Worm (Caenorhabditis elegans): ENCODE measurements around the gene unc-3.

unc-3 gene

DNA sequence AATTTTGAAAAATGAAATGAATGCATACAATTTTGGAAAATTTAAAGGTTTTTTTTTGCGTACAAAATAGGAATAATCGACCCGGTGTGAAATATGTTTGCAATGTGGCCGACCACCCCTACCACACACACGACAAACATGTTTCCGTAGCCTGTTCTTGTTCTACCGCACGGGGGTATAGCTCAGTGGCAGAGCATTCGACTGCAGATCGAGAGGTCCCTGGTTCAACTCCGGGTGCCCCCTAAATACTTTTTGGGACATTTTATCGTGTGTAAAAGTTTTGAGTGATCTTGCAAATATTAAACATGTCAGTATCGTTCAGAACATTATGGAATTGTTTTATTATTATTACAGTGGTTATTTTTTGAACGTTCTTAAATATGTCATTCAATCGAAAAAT is 31.4 kb downstream of the unc-3 start (continued):
- TF ChIP-seq rpc-1 (optimal IDR thresholded peaks at IDR 0.05), result peak; percentile 87
- peak; percentile 96 for TF ChIP-seq rpc-1 (tag; optimal IDR thresholded peaks at IDR 0.05)
- no peak for TF ChIP-seq let-526 (GFP tag; IDR thresholded peaks at IDR 0.05)
- TF ChIP-seq attf-6 (GFP tag; IDR thresholded peaks at IDR 0.05), result peak; percentile 50; the same call in 1 of the 2 replicates
- TF ChIP-seq athp-1 (tag; optimal IDR thresholded peaks at IDR 0.05), result peak; percentile 8
- TF ChIP-seq pha-4 (tag; optimal IDR thresholded peaks at IDR 0.05), result no peak
- TF ChIP-seq egrh-3 (GFP tag; IDR thresholded peaks at IDR 0.05), result no peak
- TF ChIP-seq nhr-27 (tag; optimal IDR thresholded peaks at IDR 0.05), result no peak
- peak; percentile 74 for TF ChIP-seq sptf-2 (GFP tag; optimal IDR thresholded peaks at IDR 0.05)
- TF ChIP-seq bed-2 (GFP tag; IDR thresholded peaks at IDR 0.05), result no peak
- peak; percentile 49 for TF ChIP-seq ceh-27 (GFP tag; optimal IDR thresholded peaks at IDR 0.05)
- no peak for TF ChIP-seq B0336.3 (GFP tag; IDR thresholded peaks at IDR 0.05)
- TF ChIP-seq rcor-1 (GFP tag; IDR thresholded peaks at IDR 0.05), result no peak
- TF ChIP-seq dpff-1 (tag; optimal IDR thresholded peaks at IDR 0.05), result no peak
- peak; percentile 9 for TF ChIP-seq somi-1 (GFP tag; optimal IDR thresholded peaks at IDR 0.05)
- peak in 1 of 2 experiments; percentile 59 for TF ChIP-seq let-607 (tag; optimal IDR thresholded peaks at IDR 0.05)
- peak; percentile 58 for TF ChIP-seq zim-3 (tag; optimal IDR thresholded peaks at IDR 0.05)
- peak; percentile 67 for TF ChIP-seq ztf-18 (tag; optimal IDR thresholded peaks at IDR 0.05)
- no peak for TF ChIP-seq Y95B8A.8 (GFP tag; IDR thresholded peaks at IDR 0.05)
- no peak; the same call in 1 of the 2 replicates for TF ChIP-seq egl-44 (GFP tag; IDR thresholded peaks at IDR 0.05)
- peak; percentile 75; the same call in 1 of the 2 replicates for TF ChIP-seq nfyb-1 (GFP tag; IDR thresholded peaks at IDR 0.05)
- TF ChIP-seq hrde-1 (tag; optimal IDR thresholded peaks at IDR 0.05; ENCODE audit: borderline replicate concordance), result peak; percentile 55
- TF ChIP-seq F37B4.10 (GFP tag; IDR thresholded peaks at IDR 0.05), result no peak
- TF ChIP-seq nfya-1 (tag; optimal IDR thresholded peaks at IDR 0.05; ENCODE audit: borderline replicate concordance, insufficient read depth), result no peak
- TF ChIP-seq him-1 (tag; optimal IDR thresholded peaks at IDR 0.05), result peak; percentile 83
- peak; percentile 79; the same call in 1 of the 2 replicates for TF ChIP-seq ztf-25 (GFP tag; IDR thresholded peaks at IDR 0.05)
- peak; percentile 91 for TF ChIP-seq nhr-120 (GFP tag; IDR thresholded peaks at IDR 0.05)
- TF ChIP-seq ama-1 (optimal IDR thresholded peaks at IDR 0.05), result no peak
- peak; percentile 34 to 64 for TF ChIP-seq ama-1 (GFP tag; optimal IDR thresholded peaks at IDR 0.05)
- TF ChIP-seq madf-3 (GFP tag; IDR thresholded peaks at IDR 0.05), result peak; percentile 86
- TF ChIP-seq hlh-12 (tag; optimal IDR thresholded peaks at IDR 0.05), result peak; percentile 57
- TF ChIP-seq nhr-80 (tag; optimal IDR thresholded peaks at IDR 0.05), result no peak
- TF ChIP-seq Y53G8AR.9 (GFP tag; conservative IDR thresholded peaks at IDR 0.05), result no peak
- TF ChIP-seq mcd-1 (GFP tag; IDR thresholded peaks at IDR 0.05), result no peak; the same call in 1 of the 2 replicates
- peak; percentile 37 for TF ChIP-seq ztf-3 (GFP tag; optimal IDR thresholded peaks at IDR 0.05)
- TF ChIP-seq ztf-6 (GFP tag; IDR thresholded peaks at IDR 0.05), result no peak
- TF ChIP-seq F23B12.7 (tag; optimal IDR thresholded peaks at IDR 0.05; ENCODE audit: insufficient read depth), result peak; percentile 71
- TF ChIP-seq madf-8 (GFP tag; conservative IDR thresholded peaks at IDR 0.05), result no peak
- no peak for TF ChIP-seq lag-1 (GFP tag; IDR thresholded peaks at IDR 0.05)
- TF ChIP-seq unc-130 (GFP tag; optimal IDR thresholded peaks at IDR 0.05), result no peak
- no peak for TF ChIP-seq egl-18 (GFP tag; IDR thresholded peaks at IDR 0.05)
- TF ChIP-seq lin-40 (tag; optimal IDR thresholded peaks at IDR 0.05), result peak; percentile 55
- no peak for TF ChIP-seq ccch-3 (GFP tag; optimal IDR thresholded peaks at IDR 0.05)
- TF ChIP-seq B0035.1 (tag; optimal IDR thresholded peaks at IDR 0.05), result peak; percentile 31
- TF ChIP-seq tlf-1 (GFP tag; optimal IDR thresholded peaks at IDR 0.05), result no peak
- no peak for TF ChIP-seq efl-1 (GFP tag; optimal IDR thresholded peaks at IDR 0.05)
- 0 out of 2 replicates have a peak, but pooled peaks have one; percentile 33 for TF ChIP-seq aptf-3 (GFP tag; IDR thresholded peaks at IDR 0.05)
- TF ChIP-seq bed-1 (GFP tag; IDR thresholded peaks at IDR 0.05), result 0 out of 2 replicates have a peak, but pooled peaks have one; percentile 58
- peak; percentile 65 for TF ChIP-seq attf-5 (GFP tag; optimal IDR thresholded peaks at IDR 0.05)
- peak; percentile 19 for TF ChIP-seq madf-10 (tag; optimal IDR thresholded peaks at IDR 0.05)
